Fruit fly (Drosophila melanogaster): Measurements from ENCODE around the gene Ubc6.
A peak's percentile ranks its signal among the peaks of the same experiment; 100 is the strongest.

The Ubc6 gene

dm6 chr3R:4965145-4965544 is 12.7 kb upstream of the Ubc6 start, which contains the start of gene Jhbp1:
Jhbp1 (plus strand) TSS chr3R:4965445.
- TF ChIP-seq CG5204 (GFP tag; optimal IDR thresholded peaks at IDR 0.05), result no peak
- peak; percentile 7 for TF ChIP-seq kay (GFP tag; ENCODE audit: borderline replicate concordance)

dm6 chr3R:4963917-4964316 is 11.4 kb upstream of the Ubc6 start:
- TF ChIP-seq Crg-1 (GFP tag; optimal IDR thresholded peaks at IDR 0.05) (no peak), toe (GFP tag; optimal IDR thresholded peaks at IDR 0.05) (no peak), cnc (optimal IDR thresholded peaks at IDR 0.05) (no peak), pad (GFP tag; optimal IDR thresholded peaks at IDR 0.05) (no peak), Mnt (GFP tag; optimal IDR thresholded peaks at IDR 0.05) (no peak), CG12768 (GFP tag; optimal IDR thresholded peaks at IDR 0.05) (no peak), CG7101 (tag; optimal IDR thresholded peaks at IDR 0.05) (no peak)

- TF ChIP-seq bab1 (GFP tag; optimal IDR thresholded peaks at IDR 0.05) (no peak), tj (GFP tag; optimal IDR thresholded peaks at IDR 0.05) (no peak), pad (GFP tag; optimal IDR thresholded peaks at IDR 0.05) (no peak), Mnt (GFP tag; optimal IDR thresholded peaks at IDR 0.05) (no peak), cic (GFP tag; optimal IDR thresholded peaks at IDR 0.05) (no peak), kay (GFP tag; ENCODE audit: borderline replicate concordance) (no peak), CG1620 (GFP tag; optimal IDR thresholded peaks at IDR 0.05) (no peak), Hr96 (GFP tag; optimal IDR thresholded peaks at IDR 0.05) (no peak), CG5204 (GFP tag; optimal IDR thresholded peaks at IDR 0.05) (no peak), CG33017 (tag; optimal IDR thresholded peaks at IDR 0.05) (no peak), CG7101 (tag; optimal IDR thresholded peaks at IDR 0.05) (no peak), CG14711 (tag; optimal IDR thresholded peaks at IDR 0.05) (no peak), CG7045 (GFP tag; optimal IDR thresholded peaks at IDR 0.05) (no peak), CG11617 (GFP tag; optimal IDR thresholded peaks at IDR 0.05) (no peak), cnc (optimal IDR thresholded peaks at IDR 0.05) (no peak), CG12768 (GFP tag; optimal IDR thresholded peaks at IDR 0.05) (no peak), ovo (GFP tag; optimal IDR thresholded peaks at IDR 0.05) (no peak), Crg-1 (GFP tag; optimal IDR thresholded peaks at IDR 0.05) (no peak), toe (GFP tag; optimal IDR thresholded peaks at IDR 0.05) (no peak)
Observed at dm6 chr3R:4963370-4963769, 10.9 kb upstream of the Ubc6 start.

- TF ChIP-seq cic (GFP tag; optimal IDR thresholded peaks at IDR 0.05) (no peak), CG11617 (GFP tag; optimal IDR thresholded peaks at IDR 0.05) (no peak), toe (GFP tag; optimal IDR thresholded peaks at IDR 0.05) (peak; percentile 26), CG5204 (GFP tag; optimal IDR thresholded peaks at IDR 0.05) (no peak), CG33017 (tag; optimal IDR thresholded peaks at IDR 0.05) (no peak), Clk (GFP tag; optimal IDR thresholded peaks at IDR 0.05) (no peak), bab1 (GFP tag; optimal IDR thresholded peaks at IDR 0.05) (peak; percentile 16), CG12768 (GFP tag; optimal IDR thresholded peaks at IDR 0.05) (no peak), ovo (GFP tag; optimal IDR thresholded peaks at IDR 0.05) (no peak), kay (GFP tag; ENCODE audit: borderline replicate concordance) (no peak), pad (GFP tag; optimal IDR thresholded peaks at IDR 0.05) (no peak), cnc (optimal IDR thresholded peaks at IDR 0.05) (no peak), CG7045 (GFP tag; optimal IDR thresholded peaks at IDR 0.05) (no peak), Crg-1 (GFP tag; optimal IDR thresholded peaks at IDR 0.05) (no peak), CG7101 (tag; optimal IDR thresholded peaks at IDR 0.05) (no peak), CG14711 (tag; optimal IDR thresholded peaks at IDR 0.05) (no peak), CG1620 (GFP tag; optimal IDR thresholded peaks at IDR 0.05) (peak; percentile 9), Hr96 (GFP tag; optimal IDR thresholded peaks at IDR 0.05) (no peak), Mnt (GFP tag; optimal IDR thresholded peaks at IDR 0.05) (no peak)
Observed at dm6 chr3R:4962689-4963088, 10.2 kb upstream of the Ubc6 start.

dm6 chr3R:4961946-4962345 is 9.5 kb upstream of the Ubc6 start:
- peak; percentile 2 for TF ChIP-seq kay (GFP tag; ENCODE audit: borderline replicate concordance)
- no peak for TF ChIP-seq CG11617 (GFP tag; optimal IDR thresholded peaks at IDR 0.05)

- TF ChIP-seq CG5204 (GFP tag; optimal IDR thresholded peaks at IDR 0.05) (no peak), tj (GFP tag; optimal IDR thresholded peaks at IDR 0.05) (no peak), cnc (optimal IDR thresholded peaks at IDR 0.05) (no peak), Crg-1 (GFP tag; optimal IDR thresholded peaks at IDR 0.05) (no peak), Hr96 (GFP tag; optimal IDR thresholded peaks at IDR 0.05) (no peak), CG12768 (GFP tag; optimal IDR thresholded peaks at IDR 0.05) (no peak), Mnt (GFP tag; optimal IDR thresholded peaks at IDR 0.05) (no peak), CG33017 (tag; optimal IDR thresholded peaks at IDR 0.05) (no peak), bab1 (GFP tag; optimal IDR thresholded peaks at IDR 0.05) (no peak), ovo (GFP tag; optimal IDR thresholded peaks at IDR 0.05) (no peak), CG1620 (GFP tag; optimal IDR thresholded peaks at IDR 0.05) (no peak), cic (GFP tag; optimal IDR thresholded peaks at IDR 0.05) (no peak), CG7045 (GFP tag; optimal IDR thresholded peaks at IDR 0.05) (no peak)
Observed at dm6 chr3R:4960898-4961819, 8.7 kb upstream of the Ubc6 start, which contains the start of gene Jhbp2. Jhbp2 (minus strand) TSS chr3R:4961351.

dm6 chr3R:4960107-4960506 is 7.6 kb upstream of the Ubc6 start:
- TF ChIP-seq kay (GFP tag; ENCODE audit: borderline replicate concordance), result peak; percentile 5
- no peak for TF ChIP-seq ovo (GFP tag; optimal IDR thresholded peaks at IDR 0.05)
